Worm (Caenorhabditis elegans) whole organism, late embryonic: Measurements from ENCODE around the gene unc-130.

ENCODE experiments used
- T23F11.4 ChIP-seq: fragments of 200-800 bp; sonication (Bioruptor generic); optimal IDR thresholded peaks from 2 replicates; lab custom pipeline; 2018; ENCODE audit warnings: mild to moderate bottlenecking, missing genetic modification characterization, missing compliant biosample characterization
- Y22D7AL.16 ChIP-seq: sonication (generic microtip); optimal IDR thresholded peaks from 2 replicates; lab custom pipeline; 2016; ENCODE audit warnings: missing genetic modification characterization, missing compliant biosample characterization
- ceh-19 ChIP-seq: fragments of 200-800 bp; sonication (Bioruptor generic); optimal IDR thresholded peaks from 2 replicates; lab custom pipeline; 2018; ENCODE audit warnings: mild to moderate bottlenecking, missing genetic modification characterization, missing compliant biosample characterization
- ceh-2 ChIP-seq: sonication (generic microtip); optimal IDR thresholded peaks from 2 replicates; lab custom pipeline; 2016; ENCODE audit warnings: missing genotype, missing genetic modification characterization, missing compliant biosample characterization
- ceh-22 ChIP-seq: sonication (generic microtip); optimal IDR thresholded peaks from 2 replicates; lab custom pipeline; 2017; ENCODE audit warnings: missing biosample characterization, missing genetic modification characterization
- ceh-24 ChIP-seq: sonication (generic microtip); optimal IDR thresholded peaks from 2 replicates; lab custom pipeline; 2016; ENCODE audit warnings: mild to moderate bottlenecking, missing genetic modification characterization, missing compliant biosample characterization
- ceh-31 ChIP-seq: sonication (generic microtip); optimal IDR thresholded peaks from 2 replicates; lab custom pipeline; 2016; ENCODE audit warnings: missing genetic modification characterization, missing compliant biosample characterization
- ceh-45 ChIP-seq: fragments of 200-800 bp; sonication (Bioruptor generic); IDR thresholded peaks from 2 replicates; pipeline ENCODE4 v1.3.6; 2022; ENCODE audit warnings: missing genetic modification reagents, missing genetic modification characterization, missing compliant biosample characterization
- ceh-48 ChIP-seq: sonication (generic microtip); optimal IDR thresholded peaks from 2 replicates; lab custom pipeline; 2016; ENCODE audit warnings: missing genetic modification characterization, inconsistent platforms, missing compliant biosample characterization
- che-1 ChIP-seq: sonication (generic microtip); optimal IDR thresholded peaks from 2 replicates; lab custom pipeline; 2016; ENCODE audit warnings: mild to moderate bottlenecking, missing genetic modification characterization, missing compliant biosample characterization
- dve-1 ChIP-seq: sonication (generic microtip); optimal IDR thresholded peaks from 2 replicates; lab custom pipeline; 2017; ENCODE audit warnings: antibody characterized with exemption, mild to moderate bottlenecking, missing genetic modification characterization, missing compliant biosample characterization
- fax-1 ChIP-seq: sonication (generic microtip); optimal IDR thresholded peaks from 2 replicates; lab custom pipeline; 2016; ENCODE audit warnings: missing genotype, missing genetic modification characterization, missing compliant biosample characterization
- hlh-13 ChIP-seq: fragments of 200-800 bp; sonication (Bioruptor generic); optimal IDR thresholded peaks from 2 replicates; lab custom pipeline; 2018; ENCODE audit warnings: mild to moderate bottlenecking, missing genetic modification characterization, missing compliant biosample characterization
- hlh-15 ChIP-seq: sonication (generic microtip); optimal IDR thresholded peaks from 2 replicates; lab custom pipeline; 2016; ENCODE audit warnings: missing genetic modification characterization, missing compliant biosample characterization
- madf-2 ChIP-seq: sonication (generic microtip); optimal IDR thresholded peaks from 2 replicates; lab custom pipeline; 2017; ENCODE audit warnings: missing genetic modification characterization, missing compliant biosample characterization
- mec-3 ChIP-seq: sonication (generic microtip); optimal IDR thresholded peaks from 2 replicates; lab custom pipeline; 2016; ENCODE audit warnings: borderline replicate concordance, missing genetic modification characterization, missing compliant biosample characterization
- nfya-1 ChIP-seq: sonication (generic microtip); optimal IDR thresholded peaks from 2 replicates; lab custom pipeline; 2017; ENCODE audit warnings: missing genetic modification characterization, mild to moderate bottlenecking, missing compliant biosample characterization, antibody characterized with exemption, moderate library complexity
- nhr-232 ChIP-seq: sonication (generic microtip); optimal IDR thresholded peaks from 2 replicates; lab custom pipeline; 2016; ENCODE audit warnings: missing genetic modification characterization, missing compliant biosample characterization
- npax-4 ChIP-seq: sonication (generic microtip); optimal IDR thresholded peaks from 2 replicates; lab custom pipeline; 2016; ENCODE audit warnings: missing genetic modification characterization, missing compliant biosample characterization
- pat-9 ChIP-seq: fragments of 200-800 bp; sonication (Bioruptor generic); optimal IDR thresholded peaks from 2 replicates; lab custom pipeline; 2018; ENCODE audit warnings: mild to moderate bottlenecking, missing genetic modification characterization, moderate library complexity, missing compliant biosample characterization
- pax-1 ChIP-seq: fragments of 150-350 bp; optimal IDR thresholded peaks from 2 replicates; lab custom pipeline; 2014; ENCODE audit warnings: missing biosample characterization, missing genetic modification characterization
- pha-2 ChIP-seq: sonication (generic microtip); optimal IDR thresholded peaks from 2 replicates; lab custom pipeline; 2017; ENCODE audit warnings: mild to moderate bottlenecking, missing genetic modification characterization, missing compliant biosample characterization
- pqm-1 ChIP-seq: sonication (generic microtip); optimal IDR thresholded peaks from 2 replicates; lab custom pipeline; 2016; ENCODE audit warnings: missing genetic modification characterization, missing compliant biosample characterization
- pros-1 ChIP-seq: fragments of 150-350 bp; optimal IDR thresholded peaks from 2 replicates; lab custom pipeline; 2014; ENCODE audit warnings: missing biosample characterization, missing genetic modification reagents, missing genetic modification characterization
- rnt-1 ChIP-seq: sonication (generic microtip); optimal IDR thresholded peaks from 2 replicates; lab custom pipeline; 2016; ENCODE audit warnings: missing genetic modification characterization, missing compliant biosample characterization
- syd-9 ChIP-seq: sonication (generic microtip); optimal IDR thresholded peaks from 2 replicates; lab custom pipeline; 2016; ENCODE audit warnings: mild to moderate bottlenecking, missing genetic modification characterization, moderate library complexity, missing compliant biosample characterization
- tbx-2 ChIP-seq: sonication (generic microtip); optimal IDR thresholded peaks from 2 replicates; lab custom pipeline; 2016; ENCODE audit warnings: missing genetic modification characterization, missing compliant biosample characterization
- ttx-3 ChIP-seq: sonication (generic microtip); optimal IDR thresholded peaks from 2 replicates; lab custom pipeline; 2016; ENCODE audit warnings: missing genetic modification reagents, missing genetic modification characterization, missing compliant biosample characterization
- unc-3 ChIP-seq, 2 experiments: fragments of 200-800 bp in 1 of 2; sonication (Bioruptor generic) in 1 of 2; sonication (generic microtip) in 1 of 2; conservative IDR thresholded peaks in 1 of 2; optimal IDR thresholded peaks in 1 of 2; 2 replicates each; pipeline versions ENCODE4 v1.3.6 to Lab custom; 2016 to 2022; ENCODE audit warnings: missing compliant biosample characterization in 2 of 2, missing genetic modification characterization in 2 of 2, missing genetic modification reagents in 1 of 2
- unc-42 ChIP-seq: sonication (generic microtip); optimal IDR thresholded peaks from 2 replicates; lab custom pipeline; 2016; ENCODE audit warnings: missing genotype, missing genetic modification characterization, missing compliant biosample characterization
- unc-55 ChIP-seq: sonication (generic microtip); optimal IDR thresholded peaks from 2 replicates; lab custom pipeline; 2017; ENCODE audit warnings: missing biosample characterization, missing genetic modification reagents, missing genetic modification characterization
- unc-86 ChIP-seq: sonication (generic microtip); optimal IDR thresholded peaks from 2 replicates; lab custom pipeline; 2016; ENCODE audit warnings: missing genetic modification characterization, missing compliant biosample characterization
- ztf-16 ChIP-seq: sonication (generic microtip); optimal IDR thresholded peaks from 2 replicates; lab custom pipeline; 2017; ENCODE audit warnings: missing genetic modification characterization, missing compliant biosample characterization

Gene unc-130

DNA sequence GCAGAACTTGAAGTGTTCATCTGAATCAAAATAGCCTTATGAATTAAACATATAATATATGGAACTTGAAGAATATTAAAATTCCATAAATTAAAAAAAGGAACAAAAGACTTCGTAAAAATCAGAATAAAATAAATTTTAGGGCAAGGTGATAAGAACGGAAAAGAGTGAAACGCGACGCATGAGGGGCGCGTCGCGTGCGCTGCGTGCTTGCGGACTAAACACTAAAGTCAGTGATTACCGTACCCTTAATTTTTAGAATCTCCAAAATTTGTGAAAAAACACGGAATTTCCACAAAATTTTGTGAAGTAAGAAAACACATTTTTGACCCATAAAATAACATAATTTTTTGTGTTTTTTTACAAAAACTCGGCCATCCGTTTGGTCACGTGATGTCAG lies 20.6 kb upstream of the unc-130 start, which contains the start of gene T05B9.1:
Gene T05B9.1 (minus strand): TSS at position 20 of the 400 bp plus-strand sequence.
- TF ChIP-seq npax-4 (tag; lab: Kevin White, UChicago): no peak
- no peak for TF ChIP-seq ttx-3 (tag; lab: Kevin White, UChicago)
- TF ChIP-seq pqm-1 (tag; lab: Kevin White, UChicago): no peak
- TF ChIP-seq pha-2 (tag; lab: Kevin White, UChicago): no peak
- no peak for TF ChIP-seq syd-9 (tag; lab: Kevin White, UChicago)
- TF ChIP-seq ceh-2 (tag; lab: Kevin White, UChicago): no peak
- TF ChIP-seq, all 69 proteins: peak for 0

DNA sequence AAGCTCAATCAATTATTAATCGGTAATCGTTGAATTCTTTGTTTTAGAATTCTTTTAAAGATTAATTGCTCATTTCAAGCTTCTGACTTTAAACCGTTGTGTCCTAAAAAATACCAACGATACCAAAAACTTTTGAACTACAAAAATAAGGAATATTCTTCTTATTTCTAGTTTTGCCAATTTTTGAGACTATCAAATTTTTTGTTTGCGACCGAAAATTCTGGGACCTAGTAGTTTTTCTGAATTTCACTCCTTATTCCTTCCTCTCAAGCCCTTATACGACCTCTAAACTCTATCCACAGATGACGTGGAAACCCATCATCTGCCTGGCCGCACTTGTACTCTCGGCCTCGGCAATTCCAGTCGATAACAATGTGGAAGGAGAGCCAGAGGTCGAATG lies 12.9 kb upstream of the unc-130 start, which contains the start of gene cut-1:
Gene cut-1 (plus strand): TSS at position 301 of the 400 bp plus-strand sequence.
- no peak for TF ChIP-seq che-1
- TF ChIP-seq hlh-13: no peak
- no peak for TF ChIP-seq madf-2 (tag; lab: Kevin White, UChicago)
- TF ChIP-seq ttx-3 (tag; lab: Kevin White, UChicago): no peak
- TF ChIP-seq pros-1: no peak
- no peak for TF ChIP-seq hlh-15 (tag; lab: Kevin White, UChicago)
- TF ChIP-seq, all 69 proteins: peak for 0

DNA sequence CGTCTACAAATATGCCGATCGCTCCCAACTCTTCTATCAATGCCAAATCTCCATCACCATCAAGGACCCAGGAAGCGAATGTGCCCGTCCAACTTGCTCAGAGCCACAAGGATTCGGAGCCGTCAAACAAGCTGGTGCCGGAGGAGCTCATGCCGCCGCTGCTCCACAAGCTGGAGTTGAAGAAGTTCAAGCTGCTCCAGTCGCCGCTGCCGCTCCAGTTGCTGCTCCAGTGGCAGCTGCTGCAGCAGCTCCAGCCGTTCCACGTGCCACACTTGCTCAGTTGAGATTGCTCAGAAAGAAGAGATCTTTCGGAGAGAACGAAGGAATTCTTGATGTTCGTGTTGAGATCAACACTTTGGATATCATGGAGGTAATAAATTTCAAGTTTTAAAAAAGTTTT lies 10.9 kb upstream of the unc-130 start:
- no peak for TF ChIP-seq unc-42 (tag; lab: Kevin White, UChicago)
- no peak for TF ChIP-seq dve-1
- no peak for TF ChIP-seq ceh-31
- no peak for TF ChIP-seq pat-9 (tag; lab: Kevin White, UChicago)
- TF ChIP-seq nhr-232 (tag; lab: Kevin White, UChicago): no peak
- TF ChIP-seq pax-1: no peak
- TF ChIP-seq ceh-2 (tag; lab: Kevin White, UChicago): no peak
- no peak for TF ChIP-seq ceh-48 (tag; lab: Kevin White, UChicago)

DNA sequence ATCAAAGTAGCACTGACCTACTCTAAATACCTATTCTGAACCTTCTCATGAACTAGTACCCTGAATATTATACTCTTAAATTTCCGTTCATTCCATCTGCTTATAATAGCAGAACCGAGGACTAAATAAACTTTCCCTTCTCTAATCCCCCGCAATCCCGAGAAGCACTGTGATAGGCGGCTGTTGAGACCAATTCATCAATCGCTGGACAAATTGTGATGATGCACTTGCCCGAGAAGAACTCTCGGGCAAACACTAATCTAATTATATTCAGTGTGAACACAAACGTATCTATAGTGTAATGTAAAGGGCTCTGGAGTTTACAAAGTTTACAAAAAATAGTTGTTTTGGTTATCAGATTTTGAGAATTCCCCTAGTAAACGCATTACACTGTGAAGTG lies 6.9 kb upstream of the unc-130 start:
- TF ChIP-seq fax-1: no peak
- peak; percentile 59 for TF ChIP-seq unc-55 (GFP tag; lab: Kevin White, UChicago)
- TF ChIP-seq, all 69 proteins: peak for 1

DNA sequence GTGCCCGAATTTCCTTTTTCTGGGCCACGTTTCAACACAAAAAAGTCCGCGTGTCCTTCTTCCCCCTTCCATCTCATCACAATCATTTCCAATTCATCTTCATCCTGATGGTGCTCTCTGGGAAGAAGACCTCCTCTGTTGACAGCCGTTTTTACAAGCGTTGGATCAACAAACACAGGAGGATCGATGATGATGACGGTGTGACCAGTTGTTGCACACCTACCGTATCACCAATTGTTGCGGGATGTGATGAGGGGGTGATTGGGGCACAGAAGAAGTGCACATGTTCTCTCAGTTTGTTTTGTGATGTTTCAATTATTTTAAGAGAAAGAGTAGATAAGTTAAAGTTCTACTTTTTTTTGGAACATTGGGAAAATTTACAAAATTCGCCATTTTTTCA lies 6.3 kb upstream of the unc-130 start:
- TF ChIP-seq rnt-1 (tag; lab: Kevin White, UChicago): no peak

DNA sequence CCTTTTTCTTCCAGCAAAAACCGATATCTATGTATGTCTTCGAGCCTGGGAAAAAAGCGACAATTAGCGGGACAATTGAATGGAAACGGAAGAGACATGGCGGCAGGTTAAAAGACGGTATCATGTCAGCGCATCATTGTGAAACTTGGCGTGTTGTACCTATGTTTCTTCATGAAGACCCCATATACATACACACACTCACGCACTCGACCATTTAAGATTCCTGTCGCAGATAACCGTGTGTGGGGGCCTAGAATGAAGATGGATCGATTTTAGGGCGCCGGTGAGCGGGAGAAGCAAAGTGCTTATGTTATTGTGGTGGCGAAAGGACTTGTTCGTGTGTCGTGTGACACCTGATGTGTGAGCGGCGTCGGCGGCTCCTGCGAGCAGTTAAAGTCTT lies 4.9 kb upstream of the unc-130 start:
- TF ChIP-seq pqm-1 (tag; lab: Kevin White, UChicago) (no peak), tbx-2 (tag; lab: Kevin White, UChicago) (no peak), pros-1 (no peak), ceh-45 (GFP tag; lab: Robert Waterston, UW) (no peak)

DNA sequence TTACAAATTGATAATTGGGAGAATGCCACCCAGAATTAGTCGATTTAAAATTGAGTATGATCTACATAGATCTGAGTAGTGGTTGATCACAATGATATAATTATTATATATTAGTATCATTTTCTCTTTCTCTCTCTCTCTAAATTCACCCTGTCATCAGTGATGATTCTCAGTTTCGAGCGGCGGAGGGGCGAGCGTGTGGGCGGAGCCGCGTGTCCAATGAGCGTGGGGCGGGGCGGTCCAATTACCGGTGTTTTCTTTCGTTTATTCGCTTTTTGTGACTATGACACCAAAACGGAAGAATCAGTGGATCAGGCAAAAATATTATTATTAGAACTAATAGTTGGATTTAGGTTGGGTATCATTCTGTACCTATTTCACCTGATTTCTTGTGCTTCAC lies 1.8 kb upstream of the unc-130 start:
- no peak for TF ChIP-seq ceh-19
- no peak for TF ChIP-seq mec-3
- TF ChIP-seq ceh-31: no peak
- TF ChIP-seq pqm-1 (tag; lab: Kevin White, UChicago): no peak
- no peak for TF ChIP-seq Y22D7AL.16 (tag; lab: Kevin White, UChicago)
- TF ChIP-seq nfya-1: peak; percentile 93
- TF ChIP-seq tbx-2 (tag; lab: Kevin White, UChicago): no peak

DNA sequence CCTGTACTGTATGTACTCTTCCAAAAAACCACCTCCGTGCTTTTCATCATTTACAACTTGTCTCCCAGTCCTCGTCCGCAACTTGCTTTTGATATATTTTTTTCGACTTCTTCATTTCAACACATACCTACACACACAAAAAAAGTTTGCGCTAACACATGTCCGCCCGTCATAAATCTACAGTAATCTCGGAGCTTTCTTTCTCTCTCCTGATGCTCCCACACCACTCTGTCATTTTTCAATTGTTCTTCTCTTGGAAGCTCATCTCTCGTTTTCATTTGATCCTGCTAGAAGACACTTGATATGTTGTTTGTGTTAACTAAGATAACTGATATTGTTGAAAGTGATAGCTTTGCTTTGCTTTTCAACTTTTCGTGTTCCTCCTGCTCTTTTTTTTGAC lies 589 bp upstream of the unc-130 start:
- TF ChIP-seq unc-3 (GFP tag; conservative IDR thresholded peaks at IDR 0.05; lab: Robert Waterston, UW) (no peak), unc-3 (tag; optimal IDR thresholded peaks at IDR 0.05; lab: Kevin White, UChicago) (no peak), unc-86 (no peak), ztf-16 (tag; lab: Kevin White, UChicago) (no peak), ceh-24 (tag; lab: Kevin White, UChicago) (no peak), nfya-1 (no peak), tbx-2 (tag; lab: Kevin White, UChicago) (no peak), ceh-22 (tag; lab: Kevin White, UChicago) (no peak), T23F11.4 (GFP tag; lab: Kevin White, UChicago) (no peak), rnt-1 (tag; lab: Kevin White, UChicago) (no peak), madf-2 (tag; lab: Kevin White, UChicago) (no peak)
